Worm (Caenorhabditis elegans): ENCODE results near the gene F52C9.5.

DNA sequence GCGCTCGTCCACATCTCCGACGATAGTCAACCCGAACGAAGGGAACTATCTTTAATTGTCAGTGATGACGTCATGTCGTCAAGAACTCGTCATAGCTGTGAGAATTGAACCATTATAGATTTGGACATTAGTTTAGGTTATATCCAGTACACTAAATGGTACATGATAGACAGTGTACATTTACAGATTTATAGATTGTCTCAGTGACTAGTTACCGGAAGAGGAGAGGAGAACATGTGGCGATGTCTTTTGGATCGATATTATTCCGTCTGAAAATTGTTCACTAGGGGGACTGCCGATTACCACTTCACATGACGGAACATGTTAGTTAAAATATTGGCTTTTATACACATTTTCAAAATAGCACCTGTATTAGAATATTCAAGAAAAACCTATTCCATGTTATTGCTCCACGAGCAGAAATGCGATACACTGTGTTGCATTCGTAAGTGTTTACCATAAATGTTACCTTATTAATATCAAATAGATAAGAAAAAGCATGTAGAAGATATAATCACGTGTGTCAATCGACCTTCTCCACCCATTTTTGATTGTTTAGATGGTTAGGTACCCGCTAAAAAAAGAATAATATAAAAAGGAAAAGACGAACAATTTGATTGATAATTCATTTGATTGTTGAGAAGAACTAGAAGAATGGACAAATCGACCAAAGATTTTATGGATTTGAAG is 34.7 kb upstream of the F52C9.5 start, which contains the start of gene ZC395.5:
- TF ChIP-seq T22C8.4 (GFP tag; IDR thresholded peaks at IDR 0.05) (no peak), flt-1 (GFP tag; IDR thresholded peaks at IDR 0.05) (no peak), ztf-23 (GFP tag; IDR thresholded peaks at IDR 0.05) (no peak), cog-1 (tag; optimal IDR thresholded peaks at IDR 0.05) (no peak), med-1 (GFP tag; optimal IDR thresholded peaks at IDR 0.05; ENCODE audit: insufficient read depth) (no peak), ztf-29 (GFP tag; IDR thresholded peaks at IDR 0.05) (no peak), tab-1 (GFP tag; IDR thresholded peaks at IDR 0.05) (no peak)

Measured in whole organism, midembryonic.